Worm (Caenorhabditis elegans) whole organism, young adult: Measurements from ENCODE around the gene str-5.

Experiments used
- B0035.1 ChIP-seq: sonication (generic microtip); optimal IDR thresholded peaks from 2 replicates; lab custom pipeline; 2016; ENCODE audit warnings: missing genetic modification characterization, mild to moderate bottlenecking, missing compliant biosample characterization, missing genotype, missing genetic modification reagents
- B0336.3 ChIP-seq: fragments of 200-800 bp; sonication (Bioruptor generic); IDR thresholded peaks from 2 replicates; pipeline ENCODE4 v1.3.6; 2022; ENCODE audit warnings: missing genetic modification characterization, missing compliant biosample characterization
- C06A6.2 ChIP-seq: fragments of 200-800 bp; sonication (Bioruptor generic); conservative IDR thresholded peaks from 2 replicates; pipeline ENCODE4 v1.3.6; 2022; ENCODE audit warnings: missing genetic modification characterization, missing compliant biosample characterization
- D2030.7 ChIP-seq: fragments of 200-800 bp; sonication (Bioruptor generic); IDR thresholded peaks from 2 replicates; pipeline ENCODE4 v1.3.6; 2022; ENCODE audit warnings: missing genetic modification reagents, missing genetic modification characterization, missing compliant biosample characterization
- F33H1.4 ChIP-seq: fragments of 200-800 bp; sonication (Bioruptor generic); IDR thresholded peaks from 2 replicates; pipeline ENCODE4 v1.3.6; 2022; ENCODE audit warnings: missing genetic modification reagents, missing genetic modification characterization, missing compliant biosample characterization
- F37B4.10 ChIP-seq: fragments of 200-800 bp; sonication (Bioruptor generic); IDR thresholded peaks from 2 replicates; pipeline ENCODE4 v1.3.6; 2022; ENCODE audit warnings: missing genetic modification characterization, missing compliant biosample characterization
- F39B2.1 ChIP-seq: fragments of 200-800 bp; sonication (Bioruptor generic); IDR thresholded peaks from 2 replicates; pipeline ENCODE4 v1.3.6; 2022; ENCODE audit warnings: missing genetic modification reagents, missing genetic modification characterization, missing compliant biosample characterization
- F49E8.2 ChIP-seq: sonication (generic microtip); optimal IDR thresholded peaks from 3 replicates; lab custom pipeline; 2017; ENCODE audit warnings: missing genetic modification characterization, mild to moderate bottlenecking, missing compliant biosample characterization, antibody characterized with exemption, moderate library complexity; ENCODE audit not compliant: insufficient read depth
- T07F8.4 ChIP-seq: sonication (generic microtip); optimal IDR thresholded peaks from 2 replicates; lab custom pipeline; 2016; ENCODE audit warnings: mild to moderate bottlenecking, missing genetic modification characterization, moderate library complexity, missing compliant biosample characterization
- T26A5.8 ChIP-seq: sonication (generic microtip); optimal IDR thresholded peaks from 2 replicates; lab custom pipeline; 2016; ENCODE audit warnings: missing genetic modification characterization, missing compliant biosample characterization
- Y53G8AR.9 ChIP-seq: fragments of 200-800 bp; sonication (Bioruptor generic); conservative IDR thresholded peaks from 2 replicates; pipeline ENCODE4 v1.3.6; 2022; ENCODE audit warnings: missing genetic modification reagents, missing genetic modification characterization, missing compliant biosample characterization
- Y79H2A.3 ChIP-seq: fragments of 200-800 bp; sonication (Bioruptor generic); conservative IDR thresholded peaks from 2 replicates; pipeline ENCODE4 v1.3.6; 2022; ENCODE audit warnings: missing genetic modification reagents, missing genetic modification characterization, missing compliant biosample characterization
- atf-7 ChIP-seq: sonication (generic microtip); optimal IDR thresholded peaks from 2 replicates; lab custom pipeline; 2017; ENCODE audit warnings: mild to moderate bottlenecking, missing genetic modification characterization, missing compliant biosample characterization
- athp-1 ChIP-seq: sonication (generic microtip); optimal IDR thresholded peaks from 2 replicates; lab custom pipeline; 2017; ENCODE audit warnings: mild to moderate bottlenecking, missing genetic modification characterization, missing compliant biosample characterization
- bed-1 ChIP-seq: fragments of 200-800 bp; sonication (Bioruptor generic); IDR thresholded peaks from 2 replicates; pipeline ENCODE4 v1.3.6; 2022; ENCODE audit warnings: missing genetic modification reagents, missing genetic modification characterization, missing compliant biosample characterization
- ccch-3 ChIP-seq: fragments of 200-800 bp; sonication (Bioruptor generic); optimal IDR thresholded peaks from 2 replicates; lab custom pipeline; 2018; ENCODE audit warnings: mild to moderate bottlenecking, missing genetic modification characterization, missing compliant biosample characterization
- cebp-1 ChIP-seq, 2 experiments: fragments of 200-800 bp in 1 of 2; sonication (Bioruptor generic) in 1 of 2; sonication (generic microtip) in 1 of 2; IDR thresholded peaks in 1 of 2; optimal IDR thresholded peaks in 1 of 2; 2 replicates each; pipeline versions ENCODE4 v1.3.6 to Lab custom; 2017 to 2022; ENCODE audit warnings: missing compliant biosample characterization in 2 of 2, missing genetic modification characterization in 2 of 2, mild to moderate bottlenecking in 1 of 2, missing genetic modification reagents in 1 of 2, moderate library complexity in 1 of 2
- cebp-2 ChIP-seq: fragments of 200-800 bp; sonication (Bioruptor generic); IDR thresholded peaks from 2 replicates; pipeline ENCODE4 v1.3.6; 2022; ENCODE audit warnings: missing genetic modification characterization, missing compliant biosample characterization
- ceh-100 ChIP-seq: fragments of 200-800 bp; sonication (Bioruptor generic); IDR thresholded peaks from 2 replicates; pipeline ENCODE4 v1.3.6; 2022; ENCODE audit warnings: missing genetic modification reagents, missing genetic modification characterization, missing compliant biosample characterization
- ceh-58 ChIP-seq: fragments of 200-800 bp; sonication (Bioruptor generic); IDR thresholded peaks from 2 replicates; pipeline ENCODE4 v1.3.6; 2022; ENCODE audit warnings: missing genetic modification characterization, missing compliant biosample characterization
- chd-7 ChIP-seq: sonication (generic microtip); optimal IDR thresholded peaks from 2 replicates; lab custom pipeline; 2016; ENCODE audit warnings: mild to moderate bottlenecking, missing genetic modification characterization, moderate library complexity, missing compliant biosample characterization
- dpff-1 ChIP-seq: sonication (generic microtip); optimal IDR thresholded peaks from 2 replicates; lab custom pipeline; 2017; ENCODE audit warnings: mild to moderate bottlenecking, missing genetic modification characterization, missing compliant biosample characterization
- egl-18 ChIP-seq: fragments of 200-800 bp; sonication (Bioruptor generic); IDR thresholded peaks from 2 replicates; pipeline ENCODE4 v1.3.6; 2022; ENCODE audit warnings: missing genetic modification reagents, missing genetic modification characterization, missing compliant biosample characterization
- ekl-4 ChIP-seq: fragments of 200-800 bp; sonication (Bioruptor generic); IDR thresholded peaks from 2 replicates; pipeline ENCODE4 v1.3.6; 2022; ENCODE audit warnings: missing genetic modification reagents, missing genetic modification characterization, missing compliant biosample characterization
- hlh-26 ChIP-seq: fragments of 200-800 bp; sonication (Bioruptor generic); conservative IDR thresholded peaks from 2 replicates; pipeline ENCODE4 v1.3.6; 2022; ENCODE audit warnings: missing genetic modification reagents, missing genetic modification characterization, missing compliant biosample characterization
- hmg-1.2 ChIP-seq: fragments of 200-800 bp; sonication (Bioruptor generic); IDR thresholded peaks from 2 replicates; pipeline ENCODE4 v1.3.6; 2022; ENCODE audit warnings: missing genetic modification reagents, missing genetic modification characterization, missing compliant biosample characterization
- hsf-1 ChIP-seq: fragments of 200-800 bp; sonication (Bioruptor generic); IDR thresholded peaks from 2 replicates; pipeline ENCODE4 v1.3.6; 2022; ENCODE audit warnings: missing genetic modification reagents, missing genetic modification characterization, missing compliant biosample characterization
- lir-1 ChIP-seq: fragments of 200-800 bp; sonication (Bioruptor generic); conservative IDR thresholded peaks from 2 replicates; pipeline ENCODE4 v1.3.6; 2022; ENCODE audit warnings: missing genetic modification reagents, missing genetic modification characterization, missing compliant biosample characterization
- lsl-1 ChIP-seq: fragments of 200-800 bp; sonication (Bioruptor generic); optimal IDR thresholded peaks from 2 replicates; lab custom pipeline; 2018; ENCODE audit warnings: mild to moderate bottlenecking, missing genetic modification characterization, moderate library complexity, missing compliant biosample characterization
- madf-3 ChIP-seq: fragments of 200-800 bp; sonication (Bioruptor generic); IDR thresholded peaks from 2 replicates; pipeline ENCODE4 v1.3.6; 2022; ENCODE audit warnings: missing genetic modification reagents, missing genetic modification characterization, missing compliant biosample characterization
- madf-8 ChIP-seq: fragments of 200-800 bp; sonication (Bioruptor generic); conservative IDR thresholded peaks from 2 replicates; pipeline ENCODE4 v1.3.6; 2022; ENCODE audit warnings: missing genetic modification reagents, missing genetic modification characterization, missing compliant biosample characterization
- mcd-1 ChIP-seq: fragments of 200-800 bp; sonication (Bioruptor generic); IDR thresholded peaks from 2 replicates; pipeline ENCODE4 v1.3.6; 2022; ENCODE audit warnings: missing genetic modification reagents, missing genetic modification characterization, missing compliant biosample characterization
- nhr-27 ChIP-seq: fragments of 200-800 bp; sonication (Bioruptor generic); optimal IDR thresholded peaks from 2 replicates; lab custom pipeline; 2018; ENCODE audit warnings: mild to moderate bottlenecking, missing genetic modification characterization, moderate library complexity, missing compliant biosample characterization
- nhr-90 ChIP-seq: sonication (generic microtip); optimal IDR thresholded peaks from 2 replicates; lab custom pipeline; 2016; ENCODE audit warnings: missing genotype, mild to moderate bottlenecking, missing genetic modification characterization, missing compliant biosample characterization
- pbrm-1 ChIP-seq: fragments of 200-800 bp; sonication (Bioruptor generic); IDR thresholded peaks from 2 replicates; pipeline ENCODE4 v1.3.6; 2022; ENCODE audit warnings: missing genetic modification reagents, missing genetic modification characterization, missing compliant biosample characterization
- rec-8 ChIP-seq, 2 experiments: sonication (generic microtip); optimal IDR thresholded peaks; 2 replicates each; lab custom pipeline; 2016; ENCODE audit warnings: mild to moderate bottlenecking in 2 of 2, missing genetic modification characterization in 2 of 2, missing genetic modification reagents in 2 of 2, missing genotype in 2 of 2, missing biosample characterization in 1 of 2, missing compliant biosample characterization in 1 of 2, moderate library complexity in 1 of 2
- sea-2 ChIP-seq: fragments of 200-800 bp; sonication (Bioruptor generic); IDR thresholded peaks from 2 replicates; pipeline ENCODE4 v1.3.6; 2022; ENCODE audit warnings: missing genetic modification characterization, missing compliant biosample characterization
- sptf-2 ChIP-seq: fragments of 200-800 bp; sonication (Bioruptor generic); optimal IDR thresholded peaks from 2 replicates; lab custom pipeline; 2018; ENCODE audit warnings: mild to moderate bottlenecking, missing genetic modification characterization, missing compliant biosample characterization
- zfh-2 ChIP-seq: fragments of 200-800 bp; sonication (Bioruptor generic); conservative IDR thresholded peaks from 2 replicates; pipeline ENCODE4 v1.3.6; 2022; ENCODE audit warnings: missing genetic modification reagents, missing genetic modification characterization, missing compliant biosample characterization
- zim-3 ChIP-seq: sonication (generic microtip); optimal IDR thresholded peaks from 2 replicates; lab custom pipeline; 2017; ENCODE audit warnings: mild to moderate bottlenecking, missing genetic modification characterization, moderate library complexity, missing compliant biosample characterization
- ztf-18 ChIP-seq: sonication (generic microtip); optimal IDR thresholded peaks from 2 replicates; lab custom pipeline; 2016; ENCODE audit warnings: missing genotype, mild to moderate bottlenecking, missing genetic modification characterization, missing compliant biosample characterization
- ztf-3 ChIP-seq: fragments of 200-800 bp; sonication (Bioruptor generic); optimal IDR thresholded peaks from 2 replicates; lab custom pipeline; 2018; ENCODE audit warnings: mild to moderate bottlenecking, missing genetic modification characterization, missing compliant biosample characterization

str-5 gene

DNA sequence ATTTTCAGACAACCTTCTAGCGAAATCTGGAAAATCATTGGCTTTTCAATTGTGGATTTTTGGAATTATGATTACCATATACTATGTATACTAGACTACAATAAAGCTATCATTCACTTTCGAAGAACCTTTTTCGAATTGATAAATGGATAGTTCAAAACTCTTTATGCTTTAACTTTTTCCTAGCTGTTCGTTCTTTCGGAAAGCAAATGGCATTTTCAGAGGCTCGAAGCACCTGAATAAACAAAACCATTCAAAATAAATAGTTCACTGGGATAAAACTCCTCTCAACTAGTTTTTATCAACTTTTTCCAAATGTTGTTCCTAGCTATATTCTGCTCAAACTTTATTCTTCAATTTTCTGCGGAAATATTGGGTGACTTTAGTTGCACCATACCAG, 28.0 kb downstream of the str-5 start, which contains the start of gene T26E4.2:
Gene T26E4.2, plus strand, starts transcription at position 301 of the 400 bp plus-strand sequence.
- no peak for TF ChIP-seq T07F8.4 (tag; lab: Kevin White, UChicago)
- TF ChIP-seq atf-7 (tag; lab: Kevin White, UChicago) = no peak
- no peak for TF ChIP-seq Y53G8AR.9 (GFP tag; lab: Robert Waterston, UW)
- TF ChIP-seq F39B2.1 = no peak
- TF ChIP-seq athp-1 (tag; lab: Kevin White, UChicago) = no peak
- TF ChIP-seq ccch-3 (GFP tag; lab: Kevin White, UChicago) = no peak
- no peak for TF ChIP-seq zfh-2 (GFP tag; lab: Robert Waterston, UW)
- no peak for TF ChIP-seq Y79H2A.3 (GFP tag; lab: Robert Waterston, UW)
- no peak for TF ChIP-seq B0336.3 (GFP tag; lab: Robert Waterston, UW)
- TF ChIP-seq D2030.7 = no peak
- no peak for TF ChIP-seq ceh-100 (GFP tag; lab: Robert Waterston, UW)
- TF ChIP-seq madf-3 (GFP tag; lab: Robert Waterston, UW) = no peak

DNA sequence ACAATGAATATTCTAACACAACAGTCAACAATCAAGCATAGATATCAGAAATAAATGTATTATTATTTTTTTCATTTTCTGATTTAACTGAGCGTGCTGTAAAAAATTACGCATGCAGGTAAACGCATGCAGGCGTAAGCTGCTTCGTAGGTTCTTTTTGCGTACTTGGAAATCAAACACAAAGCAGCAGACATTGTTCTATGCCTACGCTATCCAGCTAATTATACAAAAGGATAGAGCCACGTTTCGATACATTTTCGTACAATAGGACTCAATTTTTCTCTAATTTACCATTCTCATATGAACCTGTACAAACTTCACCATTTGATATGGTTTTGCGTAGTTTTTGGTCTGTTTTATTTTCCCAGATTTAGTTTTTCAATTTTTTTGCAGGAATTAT, 29.5 kb downstream of the str-5 start, which contains the start of gene T26E4.3:
Gene T26E4.3, plus strand, starts transcription at position 301 of the 400 bp plus-strand sequence.
- no peak for TF ChIP-seq egl-18 (GFP tag; lab: Robert Waterston, UW)
- no peak for TF ChIP-seq hsf-1 (GFP tag; lab: Robert Waterston, UW)
- no peak for TF ChIP-seq rec-8 (tag; optimal IDR thresholded peaks at IDR 0.05; lab: Kevin White, UChicago)
- no peak for TF ChIP-seq lir-1 (GFP tag; lab: Robert Waterston, UW)
- TF ChIP-seq F37B4.10 (GFP tag; lab: Robert Waterston, UW) = no peak
- no peak for TF ChIP-seq hlh-26 (GFP tag; lab: Robert Waterston, UW)
- no peak for TF ChIP-seq cebp-1 (GFP tag; IDR thresholded peaks at IDR 0.05; lab: Robert Waterston, UW)
- TF ChIP-seq cebp-1 (tag; optimal IDR thresholded peaks at IDR 0.05; lab: Kevin White, UChicago) = no peak
- TF ChIP-seq sptf-2 = no peak
- no peak for TF ChIP-seq dpff-1 (tag; lab: Kevin White, UChicago)
- no peak for TF ChIP-seq zim-3 (tag; lab: Kevin White, UChicago)
- no peak for TF ChIP-seq bed-1 (GFP tag; lab: Robert Waterston, UW)
- TF ChIP-seq B0336.3 (GFP tag; lab: Robert Waterston, UW) = no peak
- no peak for TF ChIP-seq chd-7
- TF ChIP-seq C06A6.2 (GFP tag; lab: Robert Waterston, UW) = no peak
- no peak for TF ChIP-seq ztf-3 (GFP tag; lab: Kevin White, UChicago)

DNA sequence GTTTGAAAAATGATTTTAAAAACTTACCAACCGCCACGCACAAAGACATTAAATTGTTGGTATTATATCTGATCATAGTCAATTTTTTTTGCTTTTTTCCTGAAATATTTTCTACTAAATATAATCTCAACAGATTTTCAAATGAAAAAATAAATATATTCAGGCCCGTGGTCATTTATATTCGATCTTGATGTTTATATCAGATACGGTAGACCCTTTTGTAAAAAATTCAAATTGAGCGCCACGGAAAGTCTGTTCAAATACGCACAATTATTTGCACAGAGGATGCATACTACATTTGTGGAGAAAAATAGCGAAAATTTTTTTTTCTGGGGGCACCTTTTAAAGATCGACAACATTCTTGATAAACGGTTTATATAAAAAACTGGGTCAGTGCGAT, 39.4 kb downstream of the str-5 start, which contains the start of gene T26E4.4:
Gene T26E4.4, minus strand, starts transcription at position 101 of the 400 bp plus-strand sequence.
- no peak for TF ChIP-seq ceh-58 (GFP tag; lab: Robert Waterston, UW)
- TF ChIP-seq mcd-1 (GFP tag; lab: Robert Waterston, UW) = no peak
- no peak for TF ChIP-seq sea-2
- no peak for TF ChIP-seq lsl-1 (GFP tag; lab: Kevin White, UChicago)
- TF ChIP-seq nhr-27 (tag; lab: Kevin White, UChicago) = no peak
- TF ChIP-seq F33H1.4 (GFP tag; lab: Robert Waterston, UW) = no peak
- TF ChIP-seq T26A5.8 (tag; lab: Kevin White, UChicago) = no peak
- no peak for TF ChIP-seq F49E8.2 (tag; lab: Kevin White, UChicago)
- TF ChIP-seq madf-8 (GFP tag; lab: Robert Waterston, UW) = no peak
- TF ChIP-seq B0035.1 (tag; lab: Kevin White, UChicago) = no peak
- no peak for TF ChIP-seq C06A6.2 (GFP tag; lab: Robert Waterston, UW)
- no peak for TF ChIP-seq nhr-90
- no peak for TF ChIP-seq cebp-2 (GFP tag; lab: Robert Waterston, UW)
- no peak for TF ChIP-seq ztf-18 (tag; lab: Kevin White, UChicago)
- TF ChIP-seq ekl-4 (GFP tag; lab: Robert Waterston, UW) = no peak
- no peak for TF ChIP-seq hmg-1.2 (GFP tag; lab: Robert Waterston, UW)
- no peak for TF ChIP-seq pbrm-1 (GFP tag; lab: Robert Waterston, UW)
